Fruit fly (Drosophila melanogaster) whole organism, embryonic: Measurements from ENCODE around the gene CG14212.

Experiments used
- Blimp-1 ChIP-seq: fragments of 200-800 bp; sonication (Bioruptor generic); optimal IDR thresholded peaks from 3 replicates; lab custom pipeline; 2018; ENCODE audit warnings: missing biosample characterization, missing genetic modification characterization, mild to moderate bottlenecking, moderate library complexity, missing genetic modification reagents
- CG11723 ChIP-seq: fragments of 200-800 bp; sonication (Bioruptor generic); optimal IDR thresholded peaks from 2 replicates; lab custom pipeline; 2017; ENCODE audit warnings: missing biosample characterization, mild to moderate bottlenecking, missing genetic modification characterization
- CG12391 ChIP-seq: fragments of 200-800 bp; sonication (Bioruptor generic); optimal IDR thresholded peaks from 3 replicates; lab custom pipeline; 2018; ENCODE audit warnings: missing biosample characterization, mild to moderate bottlenecking, missing genetic modification characterization, moderate library complexity
- CG12659 ChIP-seq: fragments of 200-800 bp; sonication (Bioruptor generic); optimal IDR thresholded peaks from 3 replicates; lab custom pipeline; 2017; ENCODE audit warnings: mild to moderate bottlenecking, missing biosample characterization, missing genetic modification reagents, missing genetic modification characterization
- CG13624 ChIP-seq: fragments of 200-800 bp; sonication (Bioruptor generic); optimal IDR thresholded peaks from 2 replicates; lab custom pipeline; 2016; ENCODE audit warnings: missing biosample characterization, missing genetic modification characterization
- CG13894 ChIP-seq: fragments of 200-800 bp; sonication (Bioruptor generic); optimal IDR thresholded peaks from 3 replicates; lab custom pipeline; 2018; ENCODE audit warnings: missing biosample characterization, mild to moderate bottlenecking, missing genetic modification characterization, moderate library complexity
- CG14860 ChIP-seq: fragments of 200-800 bp; sonication (Bioruptor generic); IDR thresholded peaks from 3 replicates; pipeline ENCODE4 v1.3.6; 2022; ENCODE audit warnings: missing biosample characterization, missing genetic modification characterization; ENCODE audit not compliant: partially characterized antibody
- CG15479 ChIP-seq: fragments of 200-800 bp; sonication (Bioruptor generic); optimal IDR thresholded peaks from 3 replicates; lab custom pipeline; 2019; ENCODE audit warnings: missing biosample characterization, mild to moderate bottlenecking, missing genetic modification characterization, moderate library complexity
- CG1603 ChIP-seq: fragments of 200-800 bp; sonication (Bioruptor generic); optimal IDR thresholded peaks from 2 replicates; lab custom pipeline; 2019; ENCODE audit warnings: missing biosample characterization, mild to moderate bottlenecking, missing genetic modification characterization, moderate library complexity
- CG17186 ChIP-seq: fragments of 200-800 bp; sonication (Bioruptor generic); optimal IDR thresholded peaks from 3 replicates; lab custom pipeline; 2017; ENCODE audit warnings: missing biosample characterization, missing genetic modification reagents, missing genetic modification characterization
- CG17328 ChIP-seq: fragments of 200-800 bp; sonication (Bioruptor generic); IDR thresholded peaks from 2 replicates; pipeline ENCODE4 v1.3.6; 2022; ENCODE audit warnings: missing biosample characterization, missing genetic modification characterization
- CG30020 ChIP-seq: fragments of 200-800 bp; optimal IDR thresholded peaks from 2 replicates; lab custom pipeline; 2019; ENCODE audit warnings: missing biosample characterization, mild to moderate bottlenecking, missing genetic modification characterization, moderate library complexity
- CG34376 ChIP-seq: fragments of 200-800 bp; sonication (Bioruptor generic); optimal IDR thresholded peaks from 2 replicates; lab custom pipeline; 2018; ENCODE audit warnings: missing biosample characterization, mild to moderate bottlenecking, missing genetic modification characterization
- CG43689 ChIP-seq: fragments of 200-800 bp; sonication (Bioruptor generic); IDR thresholded peaks from 2 replicates; pipeline ENCODE4 v1.3.6; 2022; ENCODE audit warnings: missing biosample characterization, missing genetic modification characterization
- CG4424 ChIP-seq: fragments of 200-800 bp; sonication (Bioruptor generic); optimal IDR thresholded peaks from 3 replicates; lab custom pipeline; 2016; ENCODE audit warnings: missing biosample characterization, missing genetic modification characterization
- CG6689 ChIP-seq: fragments of 200-800 bp; sonication (Bioruptor generic); IDR thresholded peaks from 2 replicates; pipeline ENCODE4 v1.3.6; 2022; ENCODE audit warnings: missing biosample characterization, missing genetic modification characterization
- CG6813 ChIP-seq: fragments of 200-800 bp; sonication (Bioruptor generic); optimal IDR thresholded peaks from 2 replicates; lab custom pipeline; 2017; ENCODE audit warnings: missing biosample characterization, missing genetic modification characterization, mild to moderate bottlenecking, moderate library complexity, missing genetic modification reagents
- CG9437 ChIP-seq: fragments of 200-800 bp; sonication (Bioruptor generic); optimal IDR thresholded peaks from 2 replicates; lab custom pipeline; 2018; ENCODE audit warnings: missing biosample characterization, mild to moderate bottlenecking, missing genetic modification characterization
- CTCF ChIP-seq: fragments of 200-800 bp; sonication (Bioruptor generic); optimal IDR thresholded peaks from 2 replicates; lab custom pipeline; 2017; ENCODE audit warnings: missing biosample characterization, mild to moderate bottlenecking, missing genetic modification characterization, moderate library complexity
- E2f1 ChIP-seq: fragments of 200-800 bp; sonication (Bioruptor generic); IDR thresholded peaks from 2 replicates; pipeline ENCODE4 v1.3.6; 2022; ENCODE audit warnings: missing biosample characterization, missing genetic modification characterization
- Fer1 ChIP-seq: fragments of 200-800 bp; sonication (Bioruptor generic); optimal IDR thresholded peaks from 2 replicates; lab custom pipeline; 2017; ENCODE audit warnings: missing biosample characterization, mild to moderate bottlenecking, missing genetic modification characterization
- Fer2 ChIP-seq: fragments of 200-800 bp; sonication (Bioruptor generic); optimal IDR thresholded peaks from 2 replicates; lab custom pipeline; 2018; ENCODE audit warnings: missing biosample characterization, mild to moderate bottlenecking, missing genetic modification characterization, moderate library complexity
- HLHmδ ChIP-seq: fragments of 200-800 bp; sonication (Bioruptor generic); optimal IDR thresholded peaks from 2 replicates; lab custom pipeline; 2018; ENCODE audit warnings: missing biosample characterization, mild to moderate bottlenecking, missing genetic modification characterization, moderate library complexity
- Hey ChIP-seq: fragments of 200-800 bp; sonication (Bioruptor generic); optimal IDR thresholded peaks from 3 replicates; lab custom pipeline; 2018; ENCODE audit warnings: missing biosample characterization, mild to moderate bottlenecking, missing genetic modification characterization
- Med ChIP-seq: fragments of 200-800 bp; sonication (Bioruptor generic); peaks from one replicate; lab custom pipeline; 2016; ENCODE audit warnings: missing biosample characterization, missing genetic modification characterization, mild to moderate bottlenecking, inconsistent platforms, moderate library complexity
- Ravus ChIP-seq: fragments of 200-800 bp; sonication (Bioruptor generic); IDR thresholded peaks from 2 replicates; pipeline ENCODE4 v1.3.6; 2022; ENCODE audit warnings: missing biosample characterization, missing genetic modification characterization
- Trl ChIP-seq, 3 experiments: fragments of >200 bp in 2 of 3; fragments of 200-800 bp in 1 of 3; sonication (Bioruptor generic) in 1 of 3; optimal IDR thresholded peaks; 2 replicates in 1 of 3; 3 replicates in 2 of 3; lab custom pipeline; 2016 to 2017; ENCODE audit warnings: missing biosample characterization in 1 of 3, missing genetic modification characterization in 1 of 3
- bbx ChIP-seq: fragments of 200-800 bp; sonication (Bioruptor generic); IDR thresholded peaks from 2 replicates; pipeline ENCODE4 v1.3.6; 2022; ENCODE audit warnings: missing biosample characterization, missing genetic modification characterization; ENCODE audit not compliant: partially characterized antibody
- danr ChIP-seq: fragments of 200-800 bp; sonication (Bioruptor generic); IDR thresholded peaks from 2 replicates; pipeline ENCODE4 v1.3.6; 2022; ENCODE audit warnings: missing biosample characterization, missing genetic modification characterization
- dpn ChIP-seq, 2 experiments: fragments of 200-800 bp; sonication (Bioruptor generic); optimal IDR thresholded peaks; 3 replicates each; lab custom pipeline; 2016; ENCODE audit warnings: missing biosample characterization in 2 of 2, missing genetic modification characterization in 2 of 2
- ems ChIP-seq: fragments of 200-800 bp; sonication (Bioruptor generic); optimal IDR thresholded peaks from 3 replicates; lab custom pipeline; 2016; ENCODE audit warnings: missing biosample characterization, missing genetic modification characterization
- exex ChIP-seq: fragments of 200-800 bp; sonication (Bioruptor generic); optimal IDR thresholded peaks from 4 replicates; lab custom pipeline; 2018; ENCODE audit warnings: missing biosample characterization, mild to moderate bottlenecking, missing genetic modification characterization, moderate library complexity
- fd102C ChIP-seq: fragments of 200-800 bp; sonication (Bioruptor generic); optimal IDR thresholded peaks from 2 replicates; lab custom pipeline; 2018; ENCODE audit warnings: missing biosample characterization, mild to moderate bottlenecking, missing genetic modification characterization, moderate library complexity
- fru ChIP-seq: fragments of >200 bp; optimal IDR thresholded peaks from 2 replicates; lab custom pipeline; 2017
- ftz-f1 ChIP-seq: fragments of 200-800 bp; sonication (Bioruptor generic); optimal IDR thresholded peaks from 2 replicates; lab custom pipeline; 2016; ENCODE audit warnings: missing biosample characterization, missing genetic modification characterization
- grau ChIP-seq: fragments of 200-800 bp; optimal IDR thresholded peaks from 3 replicates; lab custom pipeline; 2019; ENCODE audit warnings: missing biosample characterization, mild to moderate bottlenecking, missing genetic modification characterization, moderate library complexity
- grn ChIP-seq: fragments of 200-800 bp; sonication (Bioruptor generic); optimal IDR thresholded peaks from 3 replicates; lab custom pipeline; 2017; ENCODE audit warnings: missing biosample characterization, missing genetic modification characterization
- gt ChIP-seq: fragments of 200-800 bp; sonication (Bioruptor generic); IDR thresholded peaks from 2 replicates; pipeline ENCODE4 v1.3.6; 2022; ENCODE audit warnings: missing biosample characterization, missing genetic modification characterization
- hbn ChIP-seq: fragments of 200-800 bp; sonication (Bioruptor generic); IDR thresholded peaks from 2 replicates; pipeline ENCODE4 v1.3.6; 2022; ENCODE audit warnings: missing biosample characterization, missing genetic modification characterization; ENCODE audit not compliant: partially characterized antibody
- ind ChIP-seq: fragments of 200-800 bp; sonication (Bioruptor generic); optimal IDR thresholded peaks from 3 replicates; lab custom pipeline; 2016; ENCODE audit warnings: missing biosample characterization, missing genetic modification characterization
- nmo ChIP-seq: fragments of 200-800 bp; sonication (Bioruptor generic); optimal IDR thresholded peaks from 2 replicates; lab custom pipeline; 2018; ENCODE audit warnings: missing biosample characterization, mild to moderate bottlenecking, missing genetic modification characterization, moderate library complexity
- nom ChIP-seq: fragments of 200-800 bp; sonication (Bioruptor generic); optimal IDR thresholded peaks from 2 replicates; lab custom pipeline; 2017; ENCODE audit warnings: missing biosample characterization, missing genetic modification characterization, mild to moderate bottlenecking, moderate library complexity, missing genetic modification reagents
- row ChIP-seq: fragments of 200-800 bp; sonication (Bioruptor generic); IDR thresholded peaks from 3 replicates; pipeline ENCODE4 v1.3.6; 2022; ENCODE audit warnings: missing biosample characterization, missing genetic modification characterization
- so ChIP-seq: fragments of 200-800 bp; sonication (Bioruptor generic); IDR thresholded peaks from 3 replicates; pipeline ENCODE4 v1.3.6; 2022; ENCODE audit warnings: missing biosample characterization, missing genetic modification characterization
- ssp ChIP-seq: fragments of 200-800 bp; sonication (Bioruptor generic); IDR thresholded peaks from 2 replicates; pipeline ENCODE4 v1.3.6; 2022; ENCODE audit warnings: missing biosample characterization, missing genetic modification characterization
- tgo ChIP-seq: fragments of 200-800 bp; sonication (Bioruptor generic); IDR thresholded peaks from 3 replicates; pipeline ENCODE4 v1.3.6; 2022; ENCODE audit warnings: missing biosample characterization, missing genetic modification characterization
- toy ChIP-seq: fragments of 200-800 bp; sonication (Bioruptor generic); IDR thresholded peaks from 2 replicates; pipeline ENCODE4 v1.3.6; 2022; ENCODE audit warnings: missing biosample characterization, missing genetic modification characterization
- wdn ChIP-seq: fragments of 200-800 bp; sonication (Bioruptor generic); IDR thresholded peaks from 2 replicates; pipeline ENCODE4 v1.3.6; 2022; ENCODE audit warnings: missing biosample characterization, missing genetic modification characterization
- zf30C ChIP-seq: fragments of 200-800 bp; sonication (Bioruptor generic); optimal IDR thresholded peaks from 3 replicates; lab custom pipeline; 2018; ENCODE audit warnings: missing biosample characterization, mild to moderate bottlenecking, missing genetic modification characterization

CG14212 gene

dm6 chrX:19597684-19598363 lies 27.7 kb upstream of the CG14212 start, which contains the start of gene RpS10b (continued):
- TF ChIP-seq CG12659 (GFP tag; lab: Kevin White, UChicago): peak; percentile 96
- TF ChIP-seq grau (tag; lab: Kevin White, UChicago): peak; percentile 81
- peak; percentile 79 for TF ChIP-seq CG4424
- peak; percentile 79 for TF ChIP-seq fd102C
- TF ChIP-seq Fer1: peak; percentile 93
- TF ChIP-seq CG6689: peak; percentile 70
- TF ChIP-seq Med (GFP tag; lab: Kevin White, UChicago): peak; percentile 99
- TF ChIP-seq CG17186 (GFP tag; lab: Kevin White, UChicago): peak; percentile 91
- TF ChIP-seq ssp: peak; percentile 64
- peak; percentile 82 for TF ChIP-seq CG1603 (tag; lab: Kevin White, UChicago)
- peak; percentile 89 for TF ChIP-seq CG9437 (GFP tag; lab: Kevin White, UChicago)
- no peak for TF ChIP-seq Ravus (GFP tag; lab: Robert Waterston, UW)
- TF ChIP-seq ems (GFP tag; lab: Kevin White, UChicago): peak; percentile 81
- TF ChIP-seq hbn (GFP tag; lab: Robert Waterston, UW): peak; percentile 91
- peak; percentile 32; the same call in 1 of the 2 replicates for TF ChIP-seq danr (GFP tag; lab: Robert Waterston, UW)
- peak; percentile 55 for TF ChIP-seq row (GFP tag; lab: Robert Waterston, UW)
- peak; percentile 78 for TF ChIP-seq CG43689 (GFP tag; lab: Robert Waterston, UW)
- peak; percentile 93 for TF ChIP-seq CG11723 (GFP tag; lab: Kevin White, UChicago)
- TF ChIP-seq grn: peak; percentile 79
- peak; percentile 53 for TF ChIP-seq CG15479 (GFP tag; lab: Kevin White, UChicago)
- peak; percentile 96 for TF ChIP-seq nom (GFP tag; lab: Kevin White, UChicago)
- TF ChIP-seq CG12391 (tag; lab: Kevin White, UChicago): peak; percentile 87
- peak; percentile 58 to 79 for TF ChIP-seq dpn (GFP tag; optimal IDR thresholded peaks at IDR 0.05; lab: Kevin White, UChicago)
- TF ChIP-seq CG6813 (GFP tag; lab: Kevin White, UChicago): peak; percentile 96
- TF ChIP-seq Trl (optimal IDR thresholded peaks at IDR 0.05; lab: Kevin White, UChicago): no peak
- peak; percentile 82 for TF ChIP-seq Trl (GFP tag; optimal IDR thresholded peaks at IDR 0.05; lab: Kevin White, UChicago)
- peak; percentile 72 for TF ChIP-seq ind (GFP tag; lab: Kevin White, UChicago)
- peak; percentile 66 for TF ChIP-seq exex
- peak; percentile 91 for TF ChIP-seq Hey
- TF ChIP-seq zf30C (GFP tag; lab: Kevin White, UChicago): peak; percentile 53
- TF ChIP-seq Fer2 (tag; lab: Kevin White, UChicago): peak; percentile 81
- TF ChIP-seq toy (GFP tag; lab: Robert Waterston, UW): peak; percentile 54
- peak; percentile 99 for TF ChIP-seq CG34376
- peak; percentile 72 for TF ChIP-seq wdn (GFP tag; lab: Robert Waterston, UW)
- TF ChIP-seq CG14860: peak; percentile 97
- TF ChIP-seq CTCF (GFP tag; lab: Kevin White, UChicago): peak; percentile 69
- TF ChIP-seq E2f1 (GFP tag; lab: Robert Waterston, UW): peak; percentile 70
- peak; percentile 90 for TF ChIP-seq CG13624 (GFP tag; lab: Kevin White, UChicago)
- TF ChIP-seq HLHmδ (GFP tag; lab: Kevin White, UChicago): peak; percentile 98
- peak; percentile 88 for TF ChIP-seq bbx
- no peak for TF ChIP-seq fru (lab: Kevin White, UChicago)
- peak; percentile 89 for TF ChIP-seq CG17328
- peak; percentile 77 for TF ChIP-seq CG13894 (tag; lab: Kevin White, UChicago)
- peak; percentile 85 for TF ChIP-seq so
- 0 out of 2 replicates have a peak, but pooled peaks have one; percentile 32 for TF ChIP-seq gt (GFP tag; lab: Robert Waterston, UW)
- peak; percentile 69 for TF ChIP-seq CG30020 (tag; lab: Kevin White, UChicago)
- peak; percentile 57 for TF ChIP-seq Blimp-1 (GFP tag; lab: Kevin White, UChicago)
- peak; percentile 38; the same call in 2 of the 3 replicates for TF ChIP-seq tgo (GFP tag; lab: Robert Waterston, UW)
- peak; percentile 89 for TF ChIP-seq nmo
- TF ChIP-seq ftz-f1 (GFP tag; lab: Kevin White, UChicago): peak; percentile 56
